Fruit fly (Drosophila melanogaster): ENCODE data around the gene CG11756.
A peak's percentile ranks its signal among the peaks of the same experiment; 100 is the strongest.

Gene CG11756

DNA sequence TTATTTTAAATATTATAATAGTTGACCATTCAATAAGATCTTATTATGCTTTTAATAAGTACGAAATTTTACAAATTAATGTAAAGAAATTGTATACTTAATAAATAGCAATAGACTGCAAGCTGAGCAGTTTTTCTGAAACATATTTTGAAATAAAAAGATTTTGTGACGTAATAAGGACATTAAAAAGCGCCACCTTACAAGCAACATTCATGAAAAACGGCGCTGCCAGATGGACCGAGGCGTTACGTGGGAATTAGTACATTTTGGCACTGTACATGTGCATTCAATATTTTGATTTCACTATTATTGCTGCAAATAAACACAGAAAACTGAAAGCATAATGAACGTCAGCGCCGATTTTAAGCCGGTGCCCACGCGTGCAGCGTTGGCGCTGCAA, 909 bp downstream of the CG11756 start, which contains the start of gene CG1738 (continued):
- peak; percentile 100 for TF ChIP-seq CG6689 (GFP tag; IDR thresholded peaks at IDR 0.05)
- TF ChIP-seq Pdp1 (GFP tag; optimal IDR thresholded peaks at IDR 0.05), result peak in 1 of 2 experiments; percentile 90
- peak; percentile 61 for TF ChIP-seq CG9932 (GFP tag; IDR thresholded peaks at IDR 0.05)
- peak; percentile 5 for TF ChIP-seq CG8924 (tag; optimal IDR thresholded peaks at IDR 0.05)
- TF ChIP-seq CG12391 (tag; optimal IDR thresholded peaks at IDR 0.05), result peak; percentile 1
- peak; percentile 23 for TF ChIP-seq PHDP (tag; optimal IDR thresholded peaks at IDR 0.05)
- peak; percentile 7 for TF ChIP-seq CG8388 (GFP tag; optimal IDR thresholded peaks at IDR 0.05)
- peak; percentile 10 for TF ChIP-seq CG13424 (tag; optimal IDR thresholded peaks at IDR 0.05)
- TF ChIP-seq CG32772 (GFP tag; IDR thresholded peaks at IDR 0.05), result no peak
- 0 out of 3 replicates have a peak, but pooled peaks have one; percentile 32 for TF ChIP-seq Dbx (GFP tag; IDR thresholded peaks at IDR 0.05)
- peak; percentile 71 for TF ChIP-seq gfzf (GFP tag; optimal IDR thresholded peaks at IDR 0.05)
- TF ChIP-seq Nf-YC (tag; optimal IDR thresholded peaks at IDR 0.05), result peak; percentile 21
- TF ChIP-seq dmrt99B (tag; optimal IDR thresholded peaks at IDR 0.05), result peak; percentile 3
- TF ChIP-seq ro (GFP tag; IDR thresholded peaks at IDR 0.05), result no peak
- peak; percentile 0 for TF ChIP-seq ind (GFP tag; optimal IDR thresholded peaks at IDR 0.05)
- TF ChIP-seq CG4424 (GFP tag; optimal IDR thresholded peaks at IDR 0.05), result peak; percentile 20
- TF ChIP-seq CG4617 (GFP tag; optimal IDR thresholded peaks at IDR 0.05; ENCODE audit: borderline replicate concordance), result peak; percentile 14
- TF ChIP-seq CG11504 (tag; optimal IDR thresholded peaks at IDR 0.05), result peak; percentile 26
- TF ChIP-seq luna (GFP tag; optimal IDR thresholded peaks at IDR 0.05), result no peak
- TF ChIP-seq CG1603 (tag; optimal IDR thresholded peaks at IDR 0.05), result peak; percentile 20
- TF ChIP-seq Hsf (GFP tag; optimal IDR thresholded peaks at IDR 0.05), result peak; percentile 16
- TF ChIP-seq az2 (GFP tag; optimal IDR thresholded peaks at IDR 0.05), result peak; percentile 0
- peak; percentile 79 for TF ChIP-seq Med (GFP tag)
- TF ChIP-seq Ada2b (GFP tag; IDR thresholded peaks at IDR 0.05), result 0 out of 2 replicates have a peak, but pooled peaks have one; percentile 10
- peak; percentile 23 for TF ChIP-seq sug (tag; optimal IDR thresholded peaks at IDR 0.05)
- TF ChIP-seq E2f1 (GFP tag; IDR thresholded peaks at IDR 0.05), result no peak
- TF ChIP-seq row (GFP tag; IDR thresholded peaks at IDR 0.05), result peak; percentile 83
- peak; percentile 23 for TF ChIP-seq CG12659 (GFP tag; optimal IDR thresholded peaks at IDR 0.05)
- peak; percentile 65 for TF ChIP-seq CG3847 (GFP tag; IDR thresholded peaks at IDR 0.05)
- TF ChIP-seq cg (GFP tag; optimal IDR thresholded peaks at IDR 0.05), result no peak
- TF ChIP-seq BEAF-32 (GFP tag; optimal IDR thresholded peaks at IDR 0.05), result peak; percentile 8
- no peak for TF ChIP-seq Asciz (GFP tag; optimal IDR thresholded peaks at IDR 0.05)
- TF ChIP-seq Dek (tag; optimal IDR thresholded peaks at IDR 0.05), result peak; percentile 19
- peak; percentile 13 for TF ChIP-seq stwl (tag; optimal IDR thresholded peaks at IDR 0.05)
- no peak for TF ChIP-seq Mrtf (GFP tag; IDR thresholded peaks at IDR 0.05)
- peak; percentile 40 for TF ChIP-seq trem (tag; optimal IDR thresholded peaks at IDR 0.05)
- TF ChIP-seq gcm2 (GFP tag; optimal IDR thresholded peaks at IDR 0.05), result no peak
- TF ChIP-seq vvl (GFP tag; IDR thresholded peaks at IDR 0.05), result 0 out of 2 replicates have a peak, but pooled peaks have one; percentile 8
- no peak for TF ChIP-seq ara (GFP tag; IDR thresholded peaks at IDR 0.05)
- TF ChIP-seq Rfx (GFP tag; IDR thresholded peaks at IDR 0.05), result peak; percentile 56
- peak; percentile 3 for TF ChIP-seq Abd-B (GFP tag; optimal IDR thresholded peaks at IDR 0.05)
- peak; percentile 5 for TF ChIP-seq scrt (GFP tag; optimal IDR thresholded peaks at IDR 0.05)
- TF ChIP-seq Atf6 (GFP tag; IDR thresholded peaks at IDR 0.05), result 0 out of 2 replicates have a peak, but pooled peaks have one; percentile 18
- peak; percentile 17 for TF ChIP-seq unpg (GFP tag; optimal IDR thresholded peaks at IDR 0.05)
- TF ChIP-seq Hr51 (GFP tag; optimal IDR thresholded peaks at IDR 0.05), result peak in 1 of 2 experiments; percentile 1
- TF ChIP-seq hth (optimal IDR thresholded peaks at IDR 0.05), result no peak
- no peak for TF ChIP-seq CG10274 (GFP tag; optimal IDR thresholded peaks at IDR 0.05)
- peak; percentile 31; the same call in 1 of the 2 replicates for TF ChIP-seq NFAT (GFP tag; IDR thresholded peaks at IDR 0.05)
- peak; percentile 36 for TF ChIP-seq CG2120 (GFP tag; optimal IDR thresholded peaks at IDR 0.05)
- TF ChIP-seq gem (tag; optimal IDR thresholded peaks at IDR 0.05), result peak; percentile 33
